Worm (Caenorhabditis elegans) whole organism, young adult: ENCODE data around the gene dnj-5.

Experiments used
- F39B2.1 ChIP-seq: fragments of 200-800 bp; sonication (Bioruptor generic); IDR thresholded peaks from 2 replicates; pipeline ENCODE4 v1.3.6; 2022; ENCODE audit warnings: missing genetic modification reagents, missing genetic modification characterization, missing compliant biosample characterization
- F57C9.4 ChIP-seq: sonication (generic microtip); optimal IDR thresholded peaks from 2 replicates; lab custom pipeline; 2017; ENCODE audit warnings: mild to moderate bottlenecking, missing genetic modification characterization, missing compliant biosample characterization
- K12H6.12 ChIP-seq: fragments of 200-800 bp; sonication (Bioruptor generic); optimal IDR thresholded peaks from 2 replicates; lab custom pipeline; 2018; ENCODE audit warnings: mild to moderate bottlenecking, missing genetic modification characterization, missing compliant biosample characterization
- aptf-2 ChIP-seq: fragments of 200-800 bp; sonication (Bioruptor generic); conservative IDR thresholded peaks from 2 replicates; pipeline ENCODE4 v1.3.6; 2022; ENCODE audit warnings: missing genetic modification reagents, missing genetic modification characterization, missing compliant biosample characterization
- aptf-3 ChIP-seq: fragments of 200-800 bp; sonication (Bioruptor generic); IDR thresholded peaks from 2 replicates; pipeline ENCODE4 v1.3.6; 2022; ENCODE audit warnings: missing genetic modification characterization, missing compliant biosample characterization
- atf-7 ChIP-seq: sonication (generic microtip); optimal IDR thresholded peaks from 2 replicates; lab custom pipeline; 2017; ENCODE audit warnings: mild to moderate bottlenecking, missing genetic modification characterization, missing compliant biosample characterization
- athp-1 ChIP-seq: sonication (generic microtip); optimal IDR thresholded peaks from 2 replicates; lab custom pipeline; 2017; ENCODE audit warnings: mild to moderate bottlenecking, missing genetic modification characterization, missing compliant biosample characterization
- attf-3 ChIP-seq: fragments of 200-800 bp; sonication (Bioruptor generic); conservative IDR thresholded peaks from 2 replicates; pipeline ENCODE4 v1.3.6; 2022; ENCODE audit warnings: missing genetic modification reagents, missing genetic modification characterization, missing compliant biosample characterization
- attf-5 ChIP-seq: fragments of 200-800 bp; sonication (Bioruptor generic); optimal IDR thresholded peaks from 2 replicates; lab custom pipeline; 2018; ENCODE audit warnings: mild to moderate bottlenecking, missing genetic modification characterization, missing compliant biosample characterization
- bed-1 ChIP-seq: fragments of 200-800 bp; sonication (Bioruptor generic); IDR thresholded peaks from 2 replicates; pipeline ENCODE4 v1.3.6; 2022; ENCODE audit warnings: missing genetic modification reagents, missing genetic modification characterization, missing compliant biosample characterization
- bed-2 ChIP-seq: fragments of 200-800 bp; sonication (Bioruptor generic); IDR thresholded peaks from 2 replicates; pipeline ENCODE4 v1.3.6; 2022; ENCODE audit warnings: missing genetic modification reagents, missing genetic modification characterization, missing compliant biosample characterization
- cebp-1 ChIP-seq, 2 experiments: fragments of 200-800 bp in 1 of 2; sonication (Bioruptor generic) in 1 of 2; sonication (generic microtip) in 1 of 2; IDR thresholded peaks in 1 of 2; optimal IDR thresholded peaks in 1 of 2; 2 replicates each; pipeline versions ENCODE4 v1.3.6 to Lab custom; 2017 to 2022; ENCODE audit warnings: missing compliant biosample characterization in 2 of 2, missing genetic modification characterization in 2 of 2, mild to moderate bottlenecking in 1 of 2, missing genetic modification reagents in 1 of 2, moderate library complexity in 1 of 2
- ceh-27 ChIP-seq: fragments of 200-800 bp; sonication (Bioruptor generic); optimal IDR thresholded peaks from 2 replicates; lab custom pipeline; 2018; ENCODE audit warnings: mild to moderate bottlenecking, missing genetic modification characterization, moderate library complexity, missing compliant biosample characterization
- chd-7 ChIP-seq: sonication (generic microtip); optimal IDR thresholded peaks from 2 replicates; lab custom pipeline; 2016; ENCODE audit warnings: mild to moderate bottlenecking, missing genetic modification characterization, moderate library complexity, missing compliant biosample characterization
- die-1 ChIP-seq: sonication (generic microtip); optimal IDR thresholded peaks from 2 replicates; lab custom pipeline; 2016; ENCODE audit warnings: missing genotype, mild to moderate bottlenecking, missing genetic modification characterization, missing compliant biosample characterization
- egrh-3 ChIP-seq: fragments of 200-800 bp; sonication (Bioruptor generic); IDR thresholded peaks from 2 replicates; pipeline ENCODE4 v1.3.6; 2022; ENCODE audit warnings: missing genetic modification reagents, missing genetic modification characterization, missing compliant biosample characterization
- ets-4 ChIP-seq: fragments of 200-800 bp; sonication (Bioruptor generic); optimal IDR thresholded peaks from 2 replicates; lab custom pipeline; 2018; ENCODE audit warnings: mild to moderate bottlenecking, missing genetic modification characterization, missing compliant biosample characterization
- hmg-1.2 ChIP-seq: fragments of 200-800 bp; sonication (Bioruptor generic); IDR thresholded peaks from 2 replicates; pipeline ENCODE4 v1.3.6; 2022; ENCODE audit warnings: missing genetic modification reagents, missing genetic modification characterization, missing compliant biosample characterization
- let-607 ChIP-seq, 2 experiments: fragments of 200-800 bp in 1 of 2; sonication (Bioruptor generic) in 1 of 2; sonication (generic microtip) in 1 of 2; optimal IDR thresholded peaks; 2 replicates each; lab custom pipeline; 2016 to 2018; ENCODE audit warnings: mild to moderate bottlenecking in 2 of 2, missing compliant biosample characterization in 2 of 2, missing genetic modification characterization in 2 of 2, moderate library complexity in 2 of 2, missing genotype in 1 of 2
- lin-40 ChIP-seq: sonication (generic microtip); optimal IDR thresholded peaks from 2 replicates; lab custom pipeline; 2016; ENCODE audit warnings: missing genetic modification characterization, mild to moderate bottlenecking, missing compliant biosample characterization, missing genotype, missing genetic modification reagents
- lin-54 ChIP-seq: fragments of 200-800 bp; sonication (Bioruptor generic); optimal IDR thresholded peaks from 2 replicates; lab custom pipeline; 2018; ENCODE audit warnings: mild to moderate bottlenecking, missing genetic modification characterization, missing compliant biosample characterization
- lir-1 ChIP-seq: fragments of 200-800 bp; sonication (Bioruptor generic); conservative IDR thresholded peaks from 2 replicates; pipeline ENCODE4 v1.3.6; 2022; ENCODE audit warnings: missing genetic modification reagents, missing genetic modification characterization, missing compliant biosample characterization
- madf-10 ChIP-seq: sonication (generic microtip); optimal IDR thresholded peaks from 2 replicates; lab custom pipeline; 2016; ENCODE audit warnings: mild to moderate bottlenecking, missing genetic modification characterization, missing compliant biosample characterization
- mxl-1 ChIP-seq: sonication (generic microtip); optimal IDR thresholded peaks from 2 replicates; lab custom pipeline; 2016; ENCODE audit warnings: missing genetic modification characterization, missing compliant biosample characterization
- nfya-2 ChIP-seq: fragments of 200-800 bp; sonication (Bioruptor generic); IDR thresholded peaks from 2 replicates; pipeline ENCODE4 v1.3.6; 2022; ENCODE audit warnings: missing genetic modification reagents, missing genetic modification characterization, missing compliant biosample characterization
- nhr-179 ChIP-seq: sonication (generic microtip); optimal IDR thresholded peaks from 2 replicates; lab custom pipeline; 2016; ENCODE audit warnings: mild to moderate bottlenecking, missing genetic modification characterization, missing compliant biosample characterization
- nhr-80 ChIP-seq: sonication (generic microtip); optimal IDR thresholded peaks from 2 replicates; lab custom pipeline; 2016; ENCODE audit warnings: missing genetic modification characterization, missing compliant biosample characterization
- nhr-90 ChIP-seq: sonication (generic microtip); optimal IDR thresholded peaks from 2 replicates; lab custom pipeline; 2016; ENCODE audit warnings: missing genotype, mild to moderate bottlenecking, missing genetic modification characterization, missing compliant biosample characterization
- pbrm-1 ChIP-seq: fragments of 200-800 bp; sonication (Bioruptor generic); IDR thresholded peaks from 2 replicates; pipeline ENCODE4 v1.3.6; 2022; ENCODE audit warnings: missing genetic modification reagents, missing genetic modification characterization, missing compliant biosample characterization
- rcor-1 ChIP-seq: fragments of 200-800 bp; sonication (Bioruptor generic); IDR thresholded peaks from 2 replicates; pipeline ENCODE4 v1.3.6; 2022; ENCODE audit warnings: missing genetic modification reagents, missing genetic modification characterization, missing compliant biosample characterization
- repo-1 ChIP-seq: sonication (generic microtip); optimal IDR thresholded peaks from 2 replicates; lab custom pipeline; 2017; ENCODE audit warnings: mild to moderate bottlenecking, missing genetic modification characterization, missing compliant biosample characterization
- somi-1 ChIP-seq: fragments of 200-800 bp; sonication (Bioruptor generic); optimal IDR thresholded peaks from 2 replicates; lab custom pipeline; 2018; ENCODE audit warnings: mild to moderate bottlenecking, missing genetic modification characterization, missing compliant biosample characterization
- sptf-2 ChIP-seq: fragments of 200-800 bp; sonication (Bioruptor generic); optimal IDR thresholded peaks from 2 replicates; lab custom pipeline; 2018; ENCODE audit warnings: mild to moderate bottlenecking, missing genetic modification characterization, missing compliant biosample characterization
- tbx-9 ChIP-seq: sonication (generic microtip); optimal IDR thresholded peaks from 2 replicates; lab custom pipeline; 2016; ENCODE audit warnings: borderline replicate concordance, missing genetic modification characterization, inconsistent platforms, missing compliant biosample characterization
- xnd-1 ChIP-seq: sonication (generic microtip); optimal IDR thresholded peaks from 2 replicates; lab custom pipeline; 2016; ENCODE audit warnings: missing genotype, missing genetic modification reagents, missing genetic modification characterization, missing compliant biosample characterization
- ztf-18 ChIP-seq: sonication (generic microtip); optimal IDR thresholded peaks from 2 replicates; lab custom pipeline; 2016; ENCODE audit warnings: missing genotype, mild to moderate bottlenecking, missing genetic modification characterization, missing compliant biosample characterization
- ztf-22 ChIP-seq: fragments of 200-800 bp; sonication (Bioruptor generic); optimal IDR thresholded peaks from 2 replicates; lab custom pipeline; 2018; ENCODE audit warnings: mild to moderate bottlenecking, missing genetic modification characterization, moderate library complexity, missing compliant biosample characterization
- ztf-25 ChIP-seq: fragments of 200-800 bp; sonication (Bioruptor generic); IDR thresholded peaks from 2 replicates; pipeline ENCODE4 v1.3.6; 2022; ENCODE audit warnings: missing genetic modification reagents, missing genetic modification characterization, missing compliant biosample characterization

dnj-5 gene

DNA sequence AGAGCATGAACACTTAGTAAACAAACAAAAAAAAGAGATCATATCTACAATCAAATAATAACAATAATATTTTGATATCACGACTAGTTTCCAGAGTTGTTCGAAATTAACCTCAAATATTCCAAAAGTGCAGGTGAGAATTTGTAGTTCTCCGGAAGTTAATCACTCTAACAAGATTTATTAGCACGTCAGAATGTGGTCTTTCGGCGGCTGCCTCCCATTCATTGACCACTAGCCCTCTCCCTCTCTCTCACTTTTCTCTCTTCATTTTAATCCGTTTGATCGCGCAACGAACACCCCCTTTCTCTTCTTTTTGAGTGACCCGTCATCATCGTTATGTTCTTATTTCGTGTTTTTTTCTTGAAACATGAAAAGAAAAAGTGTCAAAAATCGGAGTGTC is 32.4 kb downstream of the dnj-5 start:
- TF ChIP-seq nhr-80 (tag; lab: Kevin White, UChicago): peak; percentile 52
- no peak for TF ChIP-seq mxl-1 (tag; lab: Kevin White, UChicago)
- no peak for TF ChIP-seq F57C9.4 (tag; lab: Kevin White, UChicago)
- peak; percentile 9 for TF ChIP-seq die-1 (tag; lab: Kevin White, UChicago)
- TF ChIP-seq, all 124 proteins: peak for 2

DNA sequence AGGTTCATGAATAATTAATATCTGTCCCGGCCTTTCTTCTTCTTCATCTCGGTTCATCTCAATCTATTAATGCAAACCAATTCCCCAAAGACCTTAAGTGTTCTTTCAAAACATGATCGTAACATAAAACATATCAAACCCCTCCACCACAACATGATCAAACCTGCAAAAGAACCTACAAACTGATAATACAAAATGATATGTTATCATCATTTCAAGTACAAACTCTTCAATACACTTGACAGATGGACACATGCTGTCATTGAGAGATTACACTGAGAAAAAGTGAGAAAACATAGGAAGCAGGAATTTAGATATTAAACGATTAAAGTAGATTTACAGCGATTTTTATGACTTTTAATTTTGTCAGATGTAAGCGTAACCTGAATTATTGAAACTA is 33.6 kb downstream of the dnj-5 start:
- TF ChIP-seq attf-3 (GFP tag; lab: Robert Waterston, UW): no peak
- peak; percentile 74 for TF ChIP-seq nhr-80 (tag; lab: Kevin White, UChicago)

DNA sequence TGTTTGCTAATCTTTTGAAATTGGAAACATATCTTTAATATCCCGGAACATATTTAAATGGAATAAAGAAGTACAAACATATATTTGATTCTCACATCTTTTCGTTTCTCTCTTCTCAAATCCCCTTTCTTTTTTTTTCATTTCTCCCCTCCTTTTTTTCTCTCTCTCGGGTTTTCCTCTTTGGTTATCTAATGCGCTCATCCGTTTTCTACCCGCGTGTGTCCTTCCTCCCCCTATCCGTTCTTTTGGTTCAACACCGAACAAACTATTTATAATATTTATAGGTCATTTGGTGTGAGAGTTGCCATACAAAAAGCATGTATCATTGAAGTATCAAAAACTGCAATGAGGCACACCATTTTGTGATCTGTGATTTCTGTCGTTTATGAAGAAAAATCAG is 34.2 kb downstream of the dnj-5 start:
- TF ChIP-seq attf-5 (GFP tag; lab: Kevin White, UChicago) (no peak), nfya-2 (no peak), egrh-3 (GFP tag; lab: Robert Waterston, UW) (no peak), attf-3 (GFP tag; lab: Robert Waterston, UW) (no peak), lin-40 (peak; percentile 9), somi-1 (GFP tag; lab: Kevin White, UChicago) (peak; percentile 35), tbx-9 (tag; lab: Kevin White, UChicago) (no peak), xnd-1 (tag; lab: Kevin White, UChicago) (no peak), ztf-25 (no peak)
- TF ChIP-seq, all 124 proteins: peak for 2

DNA sequence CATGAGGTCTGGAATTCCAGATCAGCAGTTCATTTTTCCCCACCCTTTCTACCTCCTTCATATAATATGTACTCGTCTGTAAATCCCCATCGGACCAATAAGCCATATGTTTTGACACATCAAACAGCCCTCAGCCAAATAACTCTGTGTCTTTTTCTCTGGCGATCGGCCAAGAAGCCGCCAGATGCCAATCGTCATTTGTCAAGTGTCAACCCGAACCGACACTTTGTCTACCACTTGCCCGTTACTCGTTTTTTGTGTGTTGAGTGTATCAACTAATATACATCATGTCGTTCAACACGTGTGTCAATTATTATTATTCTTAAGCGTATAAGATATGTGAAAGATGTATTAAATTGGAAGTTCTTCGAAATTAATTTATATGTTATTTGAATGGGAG is 34.9 kb downstream of the dnj-5 start:
- TF ChIP-seq aptf-2 (no peak), nhr-80 (tag; lab: Kevin White, UChicago) (peak; percentile 3), K12H6.12 (tag; lab: Kevin White, UChicago) (peak; percentile 3)
- TF ChIP-seq, all 124 proteins: peak for 2

DNA sequence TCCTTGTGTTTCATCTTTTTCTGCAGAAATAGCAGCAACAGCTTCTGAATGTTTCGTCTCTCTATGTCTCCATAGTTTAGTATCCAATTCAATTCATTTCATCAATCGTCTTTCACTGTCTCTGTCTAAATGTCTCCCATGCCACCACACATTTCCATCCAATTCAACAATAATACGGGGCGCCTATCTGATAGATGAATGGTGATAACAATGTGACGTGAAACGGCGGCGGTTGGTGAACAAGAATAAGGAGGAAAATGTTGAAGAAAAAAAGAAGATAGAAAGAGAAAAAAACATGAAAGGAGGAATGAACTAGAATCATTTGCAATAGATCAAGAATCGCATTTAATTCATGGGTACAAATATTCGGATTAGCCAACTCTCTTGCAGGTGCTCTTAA is 35.8 kb downstream of the dnj-5 start:
- TF ChIP-seq ztf-22: peak; percentile 2
- TF ChIP-seq let-607 (tag; optimal IDR thresholded peaks at IDR 0.05; lab: Kevin White, UChicago): peak in 1 of 2 experiments; percentile 5
- TF ChIP-seq lin-40: peak; percentile 38
- peak; percentile 77 for TF ChIP-seq nhr-80 (tag; lab: Kevin White, UChicago)
- peak; percentile 16 for TF ChIP-seq ets-4
- no peak for TF ChIP-seq madf-10 (tag; lab: Kevin White, UChicago)
- no peak for TF ChIP-seq ztf-18 (tag; lab: Kevin White, UChicago)
- peak; percentile 28 for TF ChIP-seq atf-7
- peak; percentile 54 for TF ChIP-seq chd-7 (tag; lab: Kevin White, UChicago)
- TF ChIP-seq cebp-1 (GFP tag; IDR thresholded peaks at IDR 0.05; lab: Robert Waterston, UW): no peak
- peak; percentile 45 for TF ChIP-seq cebp-1 (tag; optimal IDR thresholded peaks at IDR 0.05; lab: Kevin White, UChicago)
- TF ChIP-seq, all 124 proteins: peak for 8

DNA sequence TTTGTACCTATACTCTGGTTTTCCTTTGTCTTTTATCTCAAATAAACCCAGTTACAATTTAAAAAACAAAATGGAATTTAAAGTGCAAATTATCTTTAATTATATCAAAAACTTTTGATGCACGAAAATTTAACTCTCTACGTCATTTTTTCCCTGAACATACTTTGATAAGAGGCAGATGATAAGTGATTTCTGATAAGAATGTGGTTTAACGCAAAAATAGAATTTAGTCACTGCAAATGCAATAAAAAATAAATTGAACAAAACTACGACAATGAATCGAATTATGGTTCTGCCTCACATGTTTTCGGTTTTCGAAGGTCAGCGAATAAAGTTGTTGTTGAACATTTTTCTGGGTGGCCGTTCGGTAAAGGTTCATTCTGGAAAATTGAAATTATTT is 36.3 kb downstream of the dnj-5 start:
- TF ChIP-seq lin-54 (GFP tag; lab: Kevin White, UChicago): no peak
- no peak for TF ChIP-seq rcor-1 (GFP tag; lab: Robert Waterston, UW)
- TF ChIP-seq nhr-90 (tag; lab: Kevin White, UChicago): no peak
- TF ChIP-seq bed-2: no peak
- no peak for TF ChIP-seq sptf-2 (GFP tag; lab: Kevin White, UChicago)
- TF ChIP-seq repo-1 (tag; lab: Kevin White, UChicago): no peak
- TF ChIP-seq bed-1: no peak
- TF ChIP-seq die-1 (tag; lab: Kevin White, UChicago): no peak
- no peak for TF ChIP-seq athp-1
- TF ChIP-seq ceh-27: no peak
- TF ChIP-seq F39B2.1 (GFP tag; lab: Robert Waterston, UW): no peak
- TF ChIP-seq pbrm-1 (GFP tag; lab: Robert Waterston, UW): no peak
- no peak for TF ChIP-seq aptf-3 (GFP tag; lab: Robert Waterston, UW)
- TF ChIP-seq lir-1 (GFP tag; lab: Robert Waterston, UW): no peak
- TF ChIP-seq hmg-1.2: no peak
- TF ChIP-seq nhr-179 (tag; lab: Kevin White, UChicago): no peak
